Worm (Caenorhabditis elegans) whole organism, late embryonic: ENCODE results near the gene Y43F8B.23.

Source experiments
- K09A11.1 ChIP-seq: sonication (generic microtip); optimal IDR thresholded peaks from 2 replicates; lab custom pipeline; 2017; ENCODE audit warnings: antibody characterized with exemption, mild to moderate bottlenecking, missing genetic modification characterization, missing compliant biosample characterization; ENCODE audit not compliant: insufficient read depth
- T23F11.4 ChIP-seq: fragments of 200-800 bp; sonication (Bioruptor generic); optimal IDR thresholded peaks from 2 replicates; lab custom pipeline; 2018; ENCODE audit warnings: mild to moderate bottlenecking, missing genetic modification characterization, missing compliant biosample characterization
- Y22D7AL.16 ChIP-seq: sonication (generic microtip); optimal IDR thresholded peaks from 2 replicates; lab custom pipeline; 2016; ENCODE audit warnings: missing genetic modification characterization, missing compliant biosample characterization
- ahr-1 ChIP-seq: sonication (generic microtip); optimal IDR thresholded peaks from 2 replicates; lab custom pipeline; 2016; ENCODE audit warnings: missing genetic modification characterization, missing compliant biosample characterization
- ama-1 ChIP-seq: fragments of 150-350 bp; optimal IDR thresholded peaks from 2 replicates; lab custom pipeline; 2014
- ceh-18 ChIP-seq: sonication (generic microtip); optimal IDR thresholded peaks from 2 replicates; lab custom pipeline; 2016; ENCODE audit warnings: missing genetic modification characterization, missing compliant biosample characterization
- ceh-19 ChIP-seq: fragments of 200-800 bp; sonication (Bioruptor generic); optimal IDR thresholded peaks from 2 replicates; lab custom pipeline; 2018; ENCODE audit warnings: mild to moderate bottlenecking, missing genetic modification characterization, missing compliant biosample characterization
- ceh-2 ChIP-seq: sonication (generic microtip); optimal IDR thresholded peaks from 2 replicates; lab custom pipeline; 2016; ENCODE audit warnings: missing genotype, missing genetic modification characterization, missing compliant biosample characterization
- ceh-22 ChIP-seq: sonication (generic microtip); optimal IDR thresholded peaks from 2 replicates; lab custom pipeline; 2017; ENCODE audit warnings: missing biosample characterization, missing genetic modification characterization
- ceh-31 ChIP-seq: sonication (generic microtip); optimal IDR thresholded peaks from 2 replicates; lab custom pipeline; 2016; ENCODE audit warnings: missing genetic modification characterization, missing compliant biosample characterization
- ceh-45 ChIP-seq: fragments of 200-800 bp; sonication (Bioruptor generic); IDR thresholded peaks from 2 replicates; pipeline ENCODE4 v1.3.6; 2022; ENCODE audit warnings: missing genetic modification reagents, missing genetic modification characterization, missing compliant biosample characterization
- ceh-9 ChIP-seq: sonication (generic microtip); optimal IDR thresholded peaks from 2 replicates; lab custom pipeline; 2016; ENCODE audit warnings: mild to moderate bottlenecking, missing genetic modification characterization, inconsistent platforms, missing compliant biosample characterization
- che-1 ChIP-seq: sonication (generic microtip); optimal IDR thresholded peaks from 2 replicates; lab custom pipeline; 2016; ENCODE audit warnings: mild to moderate bottlenecking, missing genetic modification characterization, missing compliant biosample characterization
- dmd-4 ChIP-seq: sonication (generic microtip); optimal IDR thresholded peaks from 2 replicates; lab custom pipeline; 2016; ENCODE audit warnings: borderline replicate concordance, missing genetic modification characterization, missing compliant biosample characterization
- elt-2 ChIP-seq: sonication (generic microtip); optimal IDR thresholded peaks from 2 replicates; lab custom pipeline; 2016; ENCODE audit warnings: missing genetic modification reagents, missing genetic modification characterization, missing compliant biosample characterization
- elt-4 ChIP-seq: sonication (generic microtip); optimal IDR thresholded peaks from 2 replicates; lab custom pipeline; 2016; ENCODE audit warnings: missing genetic modification characterization, missing compliant biosample characterization
- ets-4 ChIP-seq: sonication (generic microtip); optimal IDR thresholded peaks from 2 replicates; lab custom pipeline; 2016; ENCODE audit warnings: missing genetic modification characterization, missing compliant biosample characterization
- eyg-1 ChIP-seq: sonication (generic microtip); optimal IDR thresholded peaks from 2 replicates; lab custom pipeline; 2016; ENCODE audit warnings: missing genotype, missing genetic modification characterization, missing compliant biosample characterization
- fax-1 ChIP-seq: sonication (generic microtip); optimal IDR thresholded peaks from 2 replicates; lab custom pipeline; 2016; ENCODE audit warnings: missing genotype, missing genetic modification characterization, missing compliant biosample characterization
- fkh-6 ChIP-seq: sonication (generic microtip); optimal IDR thresholded peaks from 2 replicates; lab custom pipeline; 2016; ENCODE audit warnings: missing genetic modification characterization, missing compliant biosample characterization
- gmeb-2 ChIP-seq: sonication (generic microtip); optimal IDR thresholded peaks from 2 replicates; lab custom pipeline; 2016; ENCODE audit warnings: missing genetic modification characterization, inconsistent platforms, missing compliant biosample characterization
- hlh-13 ChIP-seq: fragments of 200-800 bp; sonication (Bioruptor generic); optimal IDR thresholded peaks from 2 replicates; lab custom pipeline; 2018; ENCODE audit warnings: mild to moderate bottlenecking, missing genetic modification characterization, missing compliant biosample characterization
- hlh-6 ChIP-seq: sonication (generic microtip); optimal IDR thresholded peaks from 2 replicates; lab custom pipeline; 2016; ENCODE audit warnings: missing genotype, missing genetic modification characterization, missing compliant biosample characterization
- lin-11 ChIP-seq: fragments of 200-800 bp; sonication (Bioruptor generic); optimal IDR thresholded peaks from 2 replicates; lab custom pipeline; 2018; ENCODE audit warnings: mild to moderate bottlenecking, missing genetic modification characterization, missing compliant biosample characterization
- madf-2 ChIP-seq: sonication (generic microtip); optimal IDR thresholded peaks from 2 replicates; lab custom pipeline; 2017; ENCODE audit warnings: missing genetic modification characterization, missing compliant biosample characterization
- mec-3 ChIP-seq: sonication (generic microtip); optimal IDR thresholded peaks from 2 replicates; lab custom pipeline; 2016; ENCODE audit warnings: borderline replicate concordance, missing genetic modification characterization, missing compliant biosample characterization
- nfya-1 ChIP-seq: sonication (generic microtip); optimal IDR thresholded peaks from 2 replicates; lab custom pipeline; 2017; ENCODE audit warnings: missing genetic modification characterization, mild to moderate bottlenecking, missing compliant biosample characterization, antibody characterized with exemption, moderate library complexity
- nhr-232 ChIP-seq: sonication (generic microtip); optimal IDR thresholded peaks from 2 replicates; lab custom pipeline; 2016; ENCODE audit warnings: missing genetic modification characterization, missing compliant biosample characterization
- pat-9 ChIP-seq: fragments of 200-800 bp; sonication (Bioruptor generic); optimal IDR thresholded peaks from 2 replicates; lab custom pipeline; 2018; ENCODE audit warnings: mild to moderate bottlenecking, missing genetic modification characterization, moderate library complexity, missing compliant biosample characterization
- pros-1 ChIP-seq: fragments of 150-350 bp; optimal IDR thresholded peaks from 2 replicates; lab custom pipeline; 2014; ENCODE audit warnings: missing biosample characterization, missing genetic modification reagents, missing genetic modification characterization
- ref-2 ChIP-seq: sonication (generic microtip); optimal IDR thresholded peaks from 2 replicates; lab custom pipeline; 2016; ENCODE audit warnings: missing genetic modification characterization, missing compliant biosample characterization
- rnt-1 ChIP-seq: sonication (generic microtip); optimal IDR thresholded peaks from 2 replicates; lab custom pipeline; 2016; ENCODE audit warnings: missing genetic modification characterization, missing compliant biosample characterization
- sdc-2 ChIP-seq: sonication (generic microtip); optimal IDR thresholded peaks from 2 replicates; lab custom pipeline; 2016; ENCODE audit warnings: missing genotype, missing genetic modification characterization, missing compliant biosample characterization
- syd-9 ChIP-seq: sonication (generic microtip); optimal IDR thresholded peaks from 2 replicates; lab custom pipeline; 2016; ENCODE audit warnings: mild to moderate bottlenecking, missing genetic modification characterization, moderate library complexity, missing compliant biosample characterization
- ttx-3 ChIP-seq: sonication (generic microtip); optimal IDR thresholded peaks from 2 replicates; lab custom pipeline; 2016; ENCODE audit warnings: missing genetic modification reagents, missing genetic modification characterization, missing compliant biosample characterization
- unc-3 ChIP-seq, 2 experiments: fragments of 200-800 bp in 1 of 2; sonication (Bioruptor generic) in 1 of 2; sonication (generic microtip) in 1 of 2; conservative IDR thresholded peaks in 1 of 2; optimal IDR thresholded peaks in 1 of 2; 2 replicates each; pipeline versions ENCODE4 v1.3.6 to Lab custom; 2016 to 2022; ENCODE audit warnings: missing compliant biosample characterization in 2 of 2, missing genetic modification characterization in 2 of 2, missing genetic modification reagents in 1 of 2
- unc-42 ChIP-seq: sonication (generic microtip); optimal IDR thresholded peaks from 2 replicates; lab custom pipeline; 2016; ENCODE audit warnings: missing genotype, missing genetic modification characterization, missing compliant biosample characterization
- unc-55 ChIP-seq: sonication (generic microtip); optimal IDR thresholded peaks from 2 replicates; lab custom pipeline; 2017; ENCODE audit warnings: missing biosample characterization, missing genetic modification reagents, missing genetic modification characterization
- unc-86 ChIP-seq: sonication (generic microtip); optimal IDR thresholded peaks from 2 replicates; lab custom pipeline; 2016; ENCODE audit warnings: missing genetic modification characterization, missing compliant biosample characterization
- zip-5 ChIP-seq: sonication (generic microtip); optimal IDR thresholded peaks from 2 replicates; lab custom pipeline; 2016; ENCODE audit warnings: missing genetic modification characterization, missing compliant biosample characterization

Gene Y43F8B.23

DNA sequence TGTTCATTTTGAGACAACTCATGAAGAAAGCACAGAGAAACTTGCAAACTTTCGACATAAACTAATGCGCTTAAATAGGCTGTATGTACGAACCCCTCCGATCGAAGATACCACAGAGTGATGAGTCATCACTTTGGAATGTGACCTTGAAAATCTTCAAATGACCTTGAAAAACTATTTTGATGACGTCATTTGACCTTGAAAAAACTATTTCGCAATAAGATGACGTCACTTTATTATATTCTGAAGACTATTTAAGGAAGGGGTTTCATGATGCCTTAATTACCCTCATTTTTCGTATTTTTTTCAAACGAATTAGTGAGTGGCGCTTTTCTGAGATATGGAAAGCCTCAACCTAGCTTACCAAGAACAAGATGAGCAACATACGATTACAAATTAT is 46.3 kb downstream of the Y43F8B.23 start, which contains the start of gene C25F9.2:
Gene C25F9.2, plus strand, starts transcription at position 341 of the 400 bp plus-strand sequence.
- TF ChIP-seq elt-4 (tag; lab: Kevin White, UChicago), result no peak
- TF ChIP-seq K09A11.1 (tag; lab: Kevin White, UChicago), result no peak
- TF ChIP-seq ceh-45 (GFP tag; lab: Robert Waterston, UW), result no peak
- no peak for TF ChIP-seq sdc-2
- TF ChIP-seq ceh-22 (tag; lab: Kevin White, UChicago), result no peak
- no peak for TF ChIP-seq pros-1 (tag; lab: Kevin White, UChicago)
- TF ChIP-seq ets-4 (tag; lab: Kevin White, UChicago), result no peak
- no peak for TF ChIP-seq hlh-13 (GFP tag; lab: Kevin White, UChicago)
- TF ChIP-seq unc-3 (GFP tag; conservative IDR thresholded peaks at IDR 0.05; lab: Robert Waterston, UW), result no peak
- no peak for TF ChIP-seq unc-3 (tag; optimal IDR thresholded peaks at IDR 0.05; lab: Kevin White, UChicago)
- TF ChIP-seq che-1, result no peak
- no peak for TF ChIP-seq madf-2 (tag; lab: Kevin White, UChicago)
- no peak for TF ChIP-seq lin-11 (tag; lab: Kevin White, UChicago)
- no peak for TF ChIP-seq nfya-1 (tag; lab: Kevin White, UChicago)
- no peak for TF ChIP-seq Y22D7AL.16 (tag; lab: Kevin White, UChicago)
- TF ChIP-seq pat-9 (tag; lab: Kevin White, UChicago), result no peak
- TF ChIP-seq ceh-9 (tag; lab: Kevin White, UChicago), result no peak
- TF ChIP-seq unc-55 (GFP tag; lab: Kevin White, UChicago), result no peak
- TF ChIP-seq ref-2 (tag; lab: Kevin White, UChicago), result no peak
- TF ChIP-seq, all 69 proteins: peak for 0

DNA sequence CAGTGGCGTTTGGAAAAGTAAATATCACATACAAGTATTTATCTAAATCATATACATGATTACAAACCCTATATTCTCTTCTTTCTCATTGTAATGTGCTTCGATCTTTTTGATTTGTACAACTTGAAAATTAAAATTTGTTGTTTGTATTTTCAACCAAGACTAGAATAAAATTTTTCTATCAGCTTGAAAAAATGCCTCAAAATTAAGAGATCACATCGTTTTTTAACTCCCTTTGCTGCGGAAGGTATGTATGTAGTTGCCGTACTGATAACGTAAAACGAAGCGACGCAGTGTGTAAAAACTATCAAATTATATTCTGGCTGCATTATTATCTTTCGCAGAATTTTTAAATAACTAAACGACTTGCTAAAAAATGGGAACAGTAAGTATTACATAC is 49.6 kb downstream of the Y43F8B.23 start, which contains the start of gene C25F9.15:
Gene C25F9.15, plus strand, starts transcription at position 301 of the 400 bp plus-strand sequence.
- TF ChIP-seq K09A11.1 (tag; lab: Kevin White, UChicago) (no peak), mec-3 (no peak), hlh-6 (tag; lab: Kevin White, UChicago) (no peak), ahr-1 (no peak), lin-11 (tag; lab: Kevin White, UChicago) (no peak), ceh-45 (GFP tag; lab: Robert Waterston, UW) (no peak), ceh-2 (tag; lab: Kevin White, UChicago) (no peak), T23F11.4 (GFP tag; lab: Kevin White, UChicago) (no peak), unc-86 (tag; lab: Kevin White, UChicago) (no peak), ceh-9 (tag; lab: Kevin White, UChicago) (no peak), nfya-1 (tag; lab: Kevin White, UChicago) (no peak), syd-9 (tag; lab: Kevin White, UChicago) (no peak), madf-2 (tag; lab: Kevin White, UChicago) (no peak), unc-42 (no peak), pros-1 (tag; lab: Kevin White, UChicago) (no peak), nhr-232 (tag; lab: Kevin White, UChicago) (no peak), fax-1 (tag; lab: Kevin White, UChicago) (no peak), ttx-3 (tag; lab: Kevin White, UChicago) (no peak), zip-5 (tag; lab: Kevin White, UChicago) (no peak), dmd-4 (tag; lab: Kevin White, UChicago) (no peak)

DNA sequence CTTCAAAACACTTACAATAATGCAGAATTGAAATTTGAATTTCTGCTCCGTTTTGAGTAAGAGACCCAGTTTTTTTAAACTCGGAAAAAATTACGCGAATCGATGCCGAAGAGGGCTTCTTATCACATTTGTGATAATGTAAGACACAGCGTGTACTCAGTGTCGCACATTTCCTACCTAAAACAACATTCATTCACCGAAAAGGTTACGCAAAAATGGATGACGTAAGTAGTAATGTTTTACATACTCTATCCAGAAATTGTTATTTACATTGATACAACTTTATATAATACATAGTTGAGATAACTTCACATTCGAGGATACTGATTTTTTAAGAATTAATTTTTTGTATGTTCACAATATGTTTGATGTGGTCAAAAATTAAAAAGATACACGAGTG is 51.0 kb downstream of the Y43F8B.23 start, which contains the start of the genes C25F9.4 and C25F9.9:
Gene C25F9.4, minus strand, starts transcription at position 101 of the 400 bp plus-strand sequence.
Gene C25F9.9, plus strand, starts transcription at position 137 of the 400 bp plus-strand sequence.
- no peak for TF ChIP-seq ceh-45 (GFP tag; lab: Robert Waterston, UW)
- no peak for TF ChIP-seq gmeb-2 (tag; lab: Kevin White, UChicago)
- TF ChIP-seq rnt-1 (tag; lab: Kevin White, UChicago), result no peak
- TF ChIP-seq zip-5 (tag; lab: Kevin White, UChicago), result no peak
- TF ChIP-seq mec-3, result no peak
- no peak for TF ChIP-seq ceh-31 (tag; lab: Kevin White, UChicago)
- TF ChIP-seq ceh-18 (tag; lab: Kevin White, UChicago), result no peak
- TF ChIP-seq elt-2 (tag; lab: Kevin White, UChicago), result no peak
- no peak for TF ChIP-seq ceh-19 (GFP tag; lab: Kevin White, UChicago)
- TF ChIP-seq eyg-1 (tag; lab: Kevin White, UChicago), result no peak
- no peak for TF ChIP-seq hlh-13 (GFP tag; lab: Kevin White, UChicago)
- TF ChIP-seq nhr-232 (tag; lab: Kevin White, UChicago), result no peak
- TF ChIP-seq unc-86 (tag; lab: Kevin White, UChicago), result no peak
- no peak for TF ChIP-seq ttx-3 (tag; lab: Kevin White, UChicago)
- no peak for TF ChIP-seq ama-1 (lab: Kevin White, UChicago)
- no peak for TF ChIP-seq ceh-2 (tag; lab: Kevin White, UChicago)
- TF ChIP-seq fkh-6, result no peak
- no peak for TF ChIP-seq che-1
